Fruit fly (Drosophila melanogaster): ENCODE results near the gene CG14913.

DNA sequence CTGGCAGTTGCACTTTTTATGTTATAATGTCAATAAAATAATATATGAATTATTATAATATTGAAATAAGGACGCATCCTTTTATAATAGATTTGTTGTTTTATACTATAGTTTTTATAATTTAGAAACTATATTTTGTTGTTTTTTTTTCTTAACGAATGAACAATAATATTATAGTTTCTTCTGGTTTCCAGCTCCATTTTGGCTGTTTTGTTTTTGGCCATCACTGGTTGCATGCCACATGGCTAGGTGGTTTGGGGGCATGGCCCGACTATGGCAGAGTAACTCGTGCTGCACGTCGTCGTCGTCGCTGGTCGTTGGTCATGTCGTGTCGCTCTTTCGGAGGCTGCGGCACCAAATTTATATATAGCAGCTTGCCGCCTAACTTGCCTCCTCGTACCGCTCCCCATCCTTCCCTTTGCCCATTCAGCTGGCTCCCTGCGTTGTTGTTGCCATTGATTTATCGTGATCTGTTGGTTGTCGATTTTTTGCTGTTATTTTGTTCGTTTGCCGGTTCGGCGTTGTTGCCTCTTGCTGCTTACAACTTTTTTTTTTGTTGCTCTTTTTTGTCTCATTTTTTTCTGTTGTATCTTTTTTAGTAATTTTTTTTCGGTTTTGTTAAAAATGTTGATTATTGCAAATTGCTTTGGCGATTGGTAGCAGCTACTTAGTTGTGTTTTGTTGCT is 15.6 kb downstream of the CG14913 start:
- TF ChIP-seq CG8478 (optimal IDR thresholded peaks at IDR 0.05) (no peak), CTCF (optimal IDR thresholded peaks at IDR 0.05) (no peak)

All from S2 (cell line).